Fruit fly (Drosophila melanogaster) whole organism, wandering third instar larva: ENCODE results near the gene CG9240.

Experiments
- Abd-B ChIP-seq: fragments of >200 bp; optimal IDR thresholded peaks from 2 replicates; lab custom pipeline; 2017; ENCODE audit warnings: missing biosample characterization, missing genetic modification characterization
- CG32264 ChIP-seq: fragments of 200-800 bp; sonication (Bioruptor generic); optimal IDR thresholded peaks from 2 replicates; lab custom pipeline; 2016; ENCODE audit warnings: missing biosample characterization, missing genetic modification characterization
- CG9705 ChIP-seq: fragments of 200-800 bp; sonication (Bioruptor generic); optimal IDR thresholded peaks from 2 replicates; lab custom pipeline; 2018; ENCODE audit warnings: missing biosample characterization, mild to moderate bottlenecking, missing genetic modification characterization
- Dfd ChIP-seq: fragments of >200 bp; optimal IDR thresholded peaks from 2 replicates; lab custom pipeline; 2017; ENCODE audit warnings: missing biosample characterization, missing genetic modification characterization
- Dif ChIP-seq: fragments of 200-275, 200-300 bp; sonication (Bioruptor generic); optimal IDR thresholded peaks from 2 replicates; lab custom pipeline; 2018; ENCODE audit warnings: missing biosample characterization, missing genetic modification characterization; ENCODE audit not compliant: partially characterized antibody
- GATAd ChIP-seq: sonication (Bioruptor generic); optimal IDR thresholded peaks from 2 replicates; lab custom pipeline; 2016; ENCODE audit warnings: missing biosample characterization, missing genetic modification characterization
- HLH106 ChIP-seq: fragments of 200-800 bp; optimal IDR thresholded peaks from 3 replicates; lab custom pipeline; 2019; ENCODE audit warnings: missing biosample characterization, mild to moderate bottlenecking, missing genetic modification characterization, moderate library complexity
- Hnf4 ChIP-seq: fragments of 200-800 bp; sonication (Bioruptor generic); optimal IDR thresholded peaks from 2 replicates; lab custom pipeline; 2016; ENCODE audit warnings: missing biosample characterization, mild to moderate bottlenecking, missing genetic modification characterization
- Hr83 ChIP-seq: fragments of 200-300 bp; sonication (Bioruptor generic); optimal IDR thresholded peaks from 2 replicates; lab custom pipeline; 2016; ENCODE audit warnings: missing biosample characterization, mild to moderate bottlenecking, missing genetic modification characterization, moderate library complexity; ENCODE audit not compliant: poor library complexity, severe bottlenecking
- Mio ChIP-seq: sonication (Bioruptor generic); optimal IDR thresholded peaks from 2 replicates; lab custom pipeline; 2016; ENCODE audit warnings: missing biosample characterization, missing genetic modification characterization
- Myc ChIP-seq: fragments of >200 bp; optimal IDR thresholded peaks from 2 replicates; lab custom pipeline; 2017
- OdsH ChIP-seq: fragments of 200-800 bp; sonication (Bioruptor generic); optimal IDR thresholded peaks from 2 replicates; lab custom pipeline; 2016; ENCODE audit warnings: missing biosample characterization, mild to moderate bottlenecking, missing genetic modification characterization
- Rel ChIP-seq, 2 experiments: fragments of 200-800 bp; sonication (Bioruptor generic) in 1 of 2; optimal IDR thresholded peaks; 2 replicates in 1 of 2; 3 replicates in 1 of 2; lab custom pipeline; 2016 to 2019; ENCODE audit warnings: mild to moderate bottlenecking in 2 of 2, missing biosample characterization in 2 of 2, missing genetic modification characterization in 2 of 2, moderate library complexity in 1 of 2
- Sp1 ChIP-seq: fragments of 200-800 bp; sonication (Bioruptor generic); optimal IDR thresholded peaks from 3 replicates; lab custom pipeline; 2019; ENCODE audit warnings: missing biosample characterization, mild to moderate bottlenecking, missing genetic modification characterization, moderate library complexity
- Vsx2 ChIP-seq: fragments of 200-300, 225-300 bp; sonication (Bioruptor generic); optimal IDR thresholded peaks from 2 replicates; lab custom pipeline; 2018; ENCODE audit warnings: missing biosample characterization, missing genetic modification characterization; ENCODE audit not compliant: partially characterized antibody
- br ChIP-seq: fragments of 200-800 bp; sonication (Bioruptor generic); optimal IDR thresholded peaks from 2 replicates; lab custom pipeline; 2016; ENCODE audit warnings: missing biosample characterization, missing genetic modification characterization
- brk ChIP-seq: fragments of 200-800 bp; sonication (Bioruptor generic); optimal IDR thresholded peaks from 2 replicates; lab custom pipeline; 2016; ENCODE audit warnings: missing biosample characterization, mild to moderate bottlenecking, missing genetic modification characterization
- dl ChIP-seq, 2 experiments: fragments of 175-275, 200-275 bp in 1 of 2; fragments of 200-275 bp in 1 of 2; sonication (Bioruptor generic); optimal IDR thresholded peaks; lab custom pipeline; 2018; ENCODE audit warnings: mild to moderate bottlenecking in 2 of 2, missing biosample characterization in 2 of 2, missing genetic modification characterization in 2 of 2, moderate library complexity in 2 of 2; ENCODE audit not compliant: partially characterized antibody in 2 of 2, insufficient read depth in 1 of 2
- dmrt93B ChIP-seq: fragments of 200-800 bp; sonication (Bioruptor generic); optimal IDR thresholded peaks from 2 replicates; lab custom pipeline; 2018; ENCODE audit warnings: missing biosample characterization, mild to moderate bottlenecking, missing genetic modification characterization
- ey ChIP-seq: fragments of 200-800 bp; sonication (Bioruptor generic); optimal IDR thresholded peaks from 2 replicates; lab custom pipeline; 2016; ENCODE audit warnings: missing biosample characterization, missing genetic modification characterization
- foxo ChIP-seq, 2 experiments: fragments of 200-800 bp; sonication (Bioruptor generic); optimal IDR thresholded peaks; 2 replicates in 1 of 2; 3 replicates in 1 of 2; lab custom pipeline; 2016 to 2017; ENCODE audit warnings: missing biosample characterization in 2 of 2, missing genetic modification characterization in 2 of 2
- fru ChIP-seq: fragments of 200-800 bp; sonication (Bioruptor generic); optimal IDR thresholded peaks from 3 replicates; lab custom pipeline; 2016; ENCODE audit warnings: missing biosample characterization, mild to moderate bottlenecking, missing genetic modification characterization
- h ChIP-seq: fragments of 200-800 bp; sonication (Bioruptor generic); optimal IDR thresholded peaks from 3 replicates; lab custom pipeline; 2016; ENCODE audit warnings: missing biosample characterization, mild to moderate bottlenecking, missing genetic modification characterization
- jim ChIP-seq: fragments of 175-275, 200-325 bp; sonication (Bioruptor generic); optimal IDR thresholded peaks from 2 replicates; lab custom pipeline; 2016; ENCODE audit warnings: missing biosample characterization, mild to moderate bottlenecking, missing genetic modification characterization
- lola ChIP-seq: fragments of >200 bp; optimal IDR thresholded peaks from 2 replicates; lab custom pipeline; 2017; ENCODE audit warnings: missing biosample characterization, missing genetic modification characterization
- psq ChIP-seq: fragments of 200-800 bp; sonication (Bioruptor generic); optimal IDR thresholded peaks from 3 replicates; lab custom pipeline; 2017; ENCODE audit warnings: missing biosample characterization, mild to moderate bottlenecking, missing genetic modification characterization, moderate library complexity
- rgr ChIP-seq: fragments of 200-800 bp; sonication (Bioruptor generic); optimal IDR thresholded peaks from 3 replicates; lab custom pipeline; 2016; ENCODE audit warnings: missing biosample characterization, mild to moderate bottlenecking, missing genetic modification characterization
- sage ChIP-seq: fragments of 200-800 bp; sonication (Bioruptor generic); optimal IDR thresholded peaks from 2 replicates; lab custom pipeline; 2016; ENCODE audit warnings: missing biosample characterization, mild to moderate bottlenecking, missing genetic modification characterization
- sv ChIP-seq: fragments of 200-800 bp; sonication (Bioruptor generic); optimal IDR thresholded peaks from 3 replicates; lab custom pipeline; 2016; ENCODE audit warnings: missing biosample characterization, missing genetic modification characterization
- usp ChIP-seq: fragments of >200 bp; optimal IDR thresholded peaks from 2 replicates; lab custom pipeline; 2017; ENCODE audit warnings: missing biosample characterization, missing genetic modification characterization
- woc ChIP-seq: sonication (Bioruptor generic); optimal IDR thresholded peaks from 2 replicates; lab custom pipeline; 2016; ENCODE audit warnings: missing biosample characterization, mild to moderate bottlenecking, missing genetic modification characterization

CG9240 gene

DNA sequence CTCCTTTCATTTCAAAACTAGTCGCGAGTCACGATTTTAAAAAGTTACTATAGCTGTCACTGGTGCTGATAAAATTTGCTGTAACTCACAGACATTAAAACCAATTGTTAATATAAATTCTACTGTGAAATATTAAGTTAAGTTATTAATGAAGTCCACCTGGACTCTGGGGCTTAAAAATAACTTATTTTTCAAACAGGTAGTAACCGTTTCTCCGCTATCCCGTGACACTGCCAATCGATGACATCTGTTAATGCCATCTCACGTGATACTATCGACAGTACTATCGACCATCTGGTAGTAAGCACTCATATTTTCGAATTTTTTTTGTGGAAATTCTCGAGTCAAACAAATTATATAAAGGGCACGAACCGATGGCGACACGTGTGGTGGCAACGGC lies 32.9 kb upstream of the CG9240 start, which contains the start of the genes CG12379 and MagR:
Gene CG12379 (minus strand): TSS at position 2 of the 400 bp plus-strand sequence.
Gene MagR (plus strand): TSS at position 276 of the 400 bp plus-strand sequence.
- no peak for TF ChIP-seq lola (GFP tag; lab: Kevin White, UChicago)
- peak in 1 of 2 experiments; percentile 59 for TF ChIP-seq foxo (GFP tag; optimal IDR thresholded peaks at IDR 0.05; lab: Kevin White, UChicago)
- no peak for TF ChIP-seq Vsx2
- TF ChIP-seq CG9705 (GFP tag; lab: Kevin White, UChicago) = peak; percentile 71
- TF ChIP-seq Myc (lab: Kevin White, UChicago) = peak; percentile 68
- no peak for TF ChIP-seq Dif
- TF ChIP-seq brk = no peak
- peak; percentile 35 for TF ChIP-seq sv (GFP tag; lab: Kevin White, UChicago)
- no peak for TF ChIP-seq OdsH (GFP tag; lab: Kevin White, UChicago)
- TF ChIP-seq GATAd (GFP tag; lab: Kevin White, UChicago) = no peak
- TF ChIP-seq h = peak; percentile 73
- TF ChIP-seq dl (GFP tag; optimal IDR thresholded peaks at IDR 0.05; lab: Kevin White, UChicago; ENCODE audit: insufficient read depth in 1 of 2, partially characterized antibody in 2 of 2) = no peak
- peak; percentile 88 for TF ChIP-seq woc
- peak; percentile 53 for TF ChIP-seq rgr
- peak; percentile 48 for TF ChIP-seq br
- peak; percentile 57 for TF ChIP-seq ey (GFP tag; lab: Kevin White, UChicago)
- no peak for TF ChIP-seq dmrt93B (GFP tag; lab: Kevin White, UChicago)
- TF ChIP-seq psq (GFP tag; lab: Kevin White, UChicago) = peak; percentile 32
- TF ChIP-seq HLH106 (tag; lab: Kevin White, UChicago) = peak; percentile 81
- no peak for TF ChIP-seq Rel (GFP tag; optimal IDR thresholded peaks at IDR 0.05; lab: Kevin White, UChicago)
- TF ChIP-seq Rel (tag; optimal IDR thresholded peaks at IDR 0.05; lab: Kevin White, UChicago) = peak; percentile 28
- peak; percentile 69 for TF ChIP-seq Sp1 (GFP tag; lab: Kevin White, UChicago)
- peak; percentile 71 for TF ChIP-seq fru (GFP tag; lab: Kevin White, UChicago)
- no peak for TF ChIP-seq jim (GFP tag; lab: Kevin White, UChicago)
- no peak for TF ChIP-seq Hr83 (GFP tag; lab: Kevin White, UChicago)

DNA sequence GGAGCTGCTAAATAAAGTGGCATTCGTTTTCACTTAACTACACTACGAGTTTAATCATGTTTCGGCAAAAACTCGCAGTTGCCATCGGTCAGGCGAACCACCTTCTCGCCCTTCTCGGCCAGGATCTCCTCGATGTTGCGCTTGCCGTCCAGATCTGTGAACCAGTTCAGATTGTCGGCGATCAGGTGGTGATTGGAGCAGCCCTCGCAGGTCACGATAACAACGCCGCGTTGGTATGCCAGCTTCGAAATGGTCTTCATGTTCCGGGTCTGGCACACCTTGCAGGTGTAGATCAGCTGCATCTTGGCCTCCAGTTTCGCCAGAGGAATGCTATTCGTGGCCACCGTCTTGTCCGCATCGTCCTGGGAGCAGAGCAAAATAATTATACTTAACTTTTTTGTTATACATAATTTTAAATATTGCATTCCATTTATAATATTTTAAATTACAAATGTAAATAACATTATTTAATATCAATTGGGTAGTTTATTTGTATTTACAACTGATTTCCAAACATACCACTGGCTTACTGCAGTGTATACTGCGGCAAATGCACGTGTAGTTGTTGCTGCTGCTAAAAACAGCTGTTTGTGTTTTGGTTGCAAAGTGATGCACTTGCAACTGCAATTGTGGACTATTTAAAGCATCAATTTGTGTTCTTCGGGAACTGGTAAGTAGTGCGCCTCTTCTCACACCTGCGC lies 32.3 kb upstream of the CG9240 start:
- TF ChIP-seq Sp1 (GFP tag; lab: Kevin White, UChicago) = no peak
- TF ChIP-seq Hnf4 = no peak
- TF ChIP-seq ey (GFP tag; lab: Kevin White, UChicago) = no peak
- TF ChIP-seq CG32264 = no peak
- no peak for TF ChIP-seq dl (GFP tag; optimal IDR thresholded peaks at IDR 0.05; lab: Kevin White, UChicago; ENCODE audit: insufficient read depth in 1 of 2, partially characterized antibody in 2 of 2)
- TF ChIP-seq sv (GFP tag; lab: Kevin White, UChicago) = no peak
- TF ChIP-seq usp (GFP tag; lab: Kevin White, UChicago) = no peak
- no peak for TF ChIP-seq h
- no peak for TF ChIP-seq Dfd (GFP tag; lab: Kevin White, UChicago)
- no peak for TF ChIP-seq Hr83 (GFP tag; lab: Kevin White, UChicago)
- TF ChIP-seq Rel (GFP tag; optimal IDR thresholded peaks at IDR 0.05; lab: Kevin White, UChicago) = no peak
- TF ChIP-seq Rel (tag; optimal IDR thresholded peaks at IDR 0.05; lab: Kevin White, UChicago) = no peak
- TF ChIP-seq Mio (GFP tag; lab: Kevin White, UChicago) = no peak
- no peak for TF ChIP-seq OdsH (GFP tag; lab: Kevin White, UChicago)
- TF ChIP-seq psq (GFP tag; lab: Kevin White, UChicago) = no peak
- TF ChIP-seq sage (GFP tag; lab: Kevin White, UChicago) = no peak
- no peak for TF ChIP-seq br
- no peak for TF ChIP-seq Abd-B (GFP tag; lab: Kevin White, UChicago)
- no peak for TF ChIP-seq foxo (GFP tag; optimal IDR thresholded peaks at IDR 0.05; lab: Kevin White, UChicago)

DNA sequence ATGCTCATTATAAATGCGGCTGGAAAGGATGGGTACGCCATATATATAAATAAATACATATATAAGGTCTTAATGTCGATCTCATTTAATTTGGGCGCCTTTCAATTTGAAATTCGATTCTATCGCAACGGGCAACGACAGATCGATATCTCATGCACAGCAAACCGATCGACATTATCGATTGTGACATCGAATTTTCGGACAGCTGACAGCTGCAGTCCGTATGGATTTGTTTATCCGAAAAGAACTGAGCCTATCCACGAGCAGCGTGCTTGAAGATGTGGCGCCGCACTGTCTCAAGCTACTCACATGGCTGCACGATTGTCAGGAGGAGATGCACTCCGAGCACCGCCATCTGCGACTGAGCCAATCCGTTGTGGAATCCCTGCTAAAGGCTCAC lies 30.9 kb upstream of the CG9240 start, which contains the start of gene CG8191:
Gene CG8191 (plus strand): TSS at position 211 of the 400 bp plus-strand sequence.
- no peak for TF ChIP-seq foxo (GFP tag; optimal IDR thresholded peaks at IDR 0.05; lab: Kevin White, UChicago)
- no peak for TF ChIP-seq jim (GFP tag; lab: Kevin White, UChicago)
- no peak for TF ChIP-seq Hr83 (GFP tag; lab: Kevin White, UChicago)
- no peak for TF ChIP-seq dl (GFP tag; optimal IDR thresholded peaks at IDR 0.05; lab: Kevin White, UChicago; ENCODE audit: insufficient read depth in 1 of 2, partially characterized antibody in 2 of 2)
- TF ChIP-seq sv (GFP tag; lab: Kevin White, UChicago) = no peak
